Worm (Caenorhabditis elegans) whole organism, L1 larva: ENCODE results near the gene T24A6.1.
"Not testable (repeated sequence)": the region's sequence is repeated elsewhere in the genome, so short reads cannot be mapped to it uniquely, and the experiment has no call there.

ENCODE experiments used
- aly-2 ChIP-seq: fragments of 150-350 bp; optimal IDR thresholded peaks from 2 replicates; lab custom pipeline; 2014; ENCODE audit warnings: missing biosample characterization, missing genetic modification characterization
- snpc-4 ChIP-seq: fragments of 150-350 bp; optimal IDR thresholded peaks from 2 replicates; lab custom pipeline; 2014; ENCODE audit warnings: missing biosample characterization, missing genetic modification characterization
- unc-62 ChIP-seq: fragments of 150-350 bp; optimal IDR thresholded peaks from 2 replicates; lab custom pipeline; 2014; ENCODE audit warnings: missing biosample characterization, missing genetic modification reagents, missing genetic modification characterization

- not testable (repeated sequence) for TF ChIP-seq aly-2 (tag; lab: Kevin White, UChicago); unc-62 (GFP tag; lab: Kevin White, UChicago); snpc-4 (tag; lab: Kevin White, UChicago)
Observed at ce11 chrV:3562824-3563223, 4.0 kb downstream of the T24A6.1 start, which contains the start of gene T24A6.16.
